Fruit fly (Drosophila melanogaster) whole organism, embryonic: ENCODE results near the gene CG14535.
A peak's percentile ranks its signal among the peaks of the same experiment; 100 is the strongest.

Experiments used
- CG10565 ChIP-seq: fragments of 200-800 bp; sonication (Bioruptor generic); optimal IDR thresholded peaks from 3 replicates; lab custom pipeline; 2016; ENCODE audit warnings: missing biosample characterization, mild to moderate bottlenecking, missing genetic modification characterization
- CG10979 ChIP-seq: fragments of 200-800 bp; sonication (Bioruptor generic); optimal IDR thresholded peaks from 2 replicates; lab custom pipeline; 2018; ENCODE audit warnings: missing biosample characterization, mild to moderate bottlenecking, missing genetic modification characterization, moderate library complexity
- CG11085 ChIP-seq: fragments of 200-800 bp; sonication (Bioruptor generic); IDR thresholded peaks from 2 replicates; pipeline ENCODE4 v1.3.6; 2022; ENCODE audit warnings: missing biosample characterization, missing genetic modification characterization
- CG11247 ChIP-seq: fragments of 200-800 bp; sonication (Bioruptor generic); IDR thresholded peaks from 2 replicates; pipeline ENCODE4 v1.3.6; 2022; ENCODE audit warnings: missing biosample characterization, missing genetic modification characterization
- CG11456 ChIP-seq: fragments of 200-800 bp; sonication (Bioruptor generic); IDR thresholded peaks from 3 replicates; pipeline ENCODE4 v1.3.6; 2022; ENCODE audit warnings: missing biosample characterization, missing genetic modification characterization
- CG16813 ChIP-seq: fragments of 200-800 bp; sonication (Bioruptor generic); IDR thresholded peaks from 3 replicates; pipeline ENCODE4 v1.3.6; 2022; ENCODE audit warnings: missing biosample characterization, missing genetic modification characterization; ENCODE audit not compliant: partially characterized antibody
- CG2678 ChIP-seq: fragments of 200-800 bp; sonication (Bioruptor generic); optimal IDR thresholded peaks from 3 replicates; lab custom pipeline; 2019; ENCODE audit warnings: missing biosample characterization, mild to moderate bottlenecking, missing genetic modification characterization, moderate library complexity
- CG2712 ChIP-seq: fragments of 200-800 bp; optimal IDR thresholded peaks from 3 replicates; lab custom pipeline; 2019; ENCODE audit warnings: missing biosample characterization, mild to moderate bottlenecking, missing genetic modification characterization, moderate library complexity
- CG30431 ChIP-seq: fragments of 200-800 bp; sonication (Bioruptor generic); optimal IDR thresholded peaks from 2 replicates; lab custom pipeline; 2017; ENCODE audit warnings: missing biosample characterization, missing genetic modification characterization
- CG6272 ChIP-seq: fragments of 200-800 bp; sonication (Bioruptor generic); IDR thresholded peaks from 2 replicates; pipeline ENCODE4 v1.3.6; 2022; ENCODE audit warnings: missing biosample characterization, missing genetic modification characterization
- CG6683 ChIP-seq: fragments of 200-800 bp; sonication (Bioruptor generic); optimal IDR thresholded peaks from 2 replicates; lab custom pipeline; 2017; ENCODE audit warnings: missing biosample characterization, mild to moderate bottlenecking, missing genetic modification characterization, missing genetic modification reagents
- CG7372 ChIP-seq: fragments of 200-800 bp; sonication (Bioruptor generic); IDR thresholded peaks from 2 replicates; pipeline ENCODE4 v1.3.6; 2022; ENCODE audit warnings: missing biosample characterization, missing genetic modification characterization
- CG9727 ChIP-seq: fragments of 200-800 bp; sonication (Bioruptor generic); optimal IDR thresholded peaks from 3 replicates; lab custom pipeline; 2017; ENCODE audit warnings: missing biosample characterization, mild to moderate bottlenecking, missing genetic modification characterization
- CoRest ChIP-seq: fragments of 200-800 bp; sonication (Bioruptor generic); optimal IDR thresholded peaks from 3 replicates; lab custom pipeline; 2018; ENCODE audit warnings: missing biosample characterization, mild to moderate bottlenecking, missing genetic modification characterization, moderate library complexity
- Eip74EF ChIP-seq, 2 experiments: fragments of 200-800 bp in 1 of 2; fragments of >200 bp in 1 of 2; sonication (Bioruptor generic) in 1 of 2; optimal IDR thresholded peaks; 2 replicates each; lab custom pipeline; 2017 to 2019; ENCODE audit warnings: missing biosample characterization in 2 of 2, missing genetic modification characterization in 2 of 2, mild to moderate bottlenecking in 1 of 2, moderate library complexity in 1 of 2
- HLHmδ ChIP-seq: fragments of 200-800 bp; sonication (Bioruptor generic); optimal IDR thresholded peaks from 2 replicates; lab custom pipeline; 2018; ENCODE audit warnings: missing biosample characterization, mild to moderate bottlenecking, missing genetic modification characterization, moderate library complexity
- MBD-R2 ChIP-seq: fragments of 200-800 bp; sonication (Bioruptor generic); IDR thresholded peaks from 2 replicates; pipeline ENCODE4 v1.3.6; 2022; ENCODE audit warnings: missing biosample characterization, missing genetic modification characterization
- PHDP ChIP-seq: fragments of 200-800 bp; sonication (Bioruptor generic); optimal IDR thresholded peaks from 3 replicates; lab custom pipeline; 2018; ENCODE audit warnings: missing biosample characterization, mild to moderate bottlenecking, missing genetic modification characterization, moderate library complexity
- ap ChIP-seq: fragments of 200-800 bp; sonication (Bioruptor generic); IDR thresholded peaks from 2 replicates; pipeline ENCODE4 v1.3.6; 2022; ENCODE audit warnings: missing biosample characterization, missing genetic modification characterization
- bsh ChIP-seq, 2 experiments: fragments of 200-800 bp; sonication (Bioruptor generic); optimal IDR thresholded peaks; 2 replicates each; lab custom pipeline; 2017 to 2018; ENCODE audit warnings: mild to moderate bottlenecking in 2 of 2, missing biosample characterization in 2 of 2, missing genetic modification characterization in 2 of 2, moderate library complexity in 1 of 2
- dmrt11E ChIP-seq: fragments of 200-800 bp; sonication (Bioruptor generic); optimal IDR thresholded peaks from 3 replicates; lab custom pipeline; 2018; ENCODE audit warnings: missing biosample characterization, mild to moderate bottlenecking, missing genetic modification characterization, moderate library complexity
- ems ChIP-seq: fragments of 200-800 bp; sonication (Bioruptor generic); optimal IDR thresholded peaks from 3 replicates; lab custom pipeline; 2016; ENCODE audit warnings: missing biosample characterization, missing genetic modification characterization
- gem ChIP-seq: fragments of 200-800 bp; sonication (Bioruptor generic); optimal IDR thresholded peaks from 2 replicates; lab custom pipeline; 2019; ENCODE audit warnings: missing biosample characterization, mild to moderate bottlenecking, missing genetic modification characterization, moderate library complexity
- gsb ChIP-seq: fragments of 200-800 bp; sonication (Bioruptor generic); IDR thresholded peaks from 2 replicates; pipeline ENCODE4 v1.3.6; 2022; ENCODE audit warnings: missing biosample characterization, missing genetic modification characterization
- hkb ChIP-seq, 2 experiments: fragments of 200-800 bp in 1 of 2; fragments of >200 bp in 1 of 2; sonication (Bioruptor generic) in 1 of 2; IDR thresholded peaks in 1 of 2; optimal IDR thresholded peaks in 1 of 2; 2 replicates each; pipeline versions ENCODE4 v1.3.6 to Lab custom; 2017 to 2022; ENCODE audit warnings: missing biosample characterization in 1 of 2, missing genetic modification characterization in 1 of 2
- knrl ChIP-seq: fragments of 200-800 bp; sonication (Bioruptor generic); IDR thresholded peaks from 3 replicates; pipeline ENCODE4 v1.3.6; 2022; ENCODE audit warnings: missing biosample characterization, missing genetic modification characterization; ENCODE audit not compliant: partially characterized antibody
- lab ChIP-seq: fragments of 200-800 bp; sonication (Bioruptor generic); optimal IDR thresholded peaks from 3 replicates; lab custom pipeline; 2017; ENCODE audit warnings: missing biosample characterization, missing genetic modification characterization, mild to moderate bottlenecking, moderate library complexity, missing genetic modification reagents
- mam ChIP-seq: fragments of 200-800 bp; sonication (Bioruptor generic); optimal IDR thresholded peaks from 3 replicates; lab custom pipeline; 2016; ENCODE audit warnings: missing biosample characterization, missing genetic modification characterization
- otp ChIP-seq: fragments of 200-800 bp; sonication (Bioruptor generic); IDR thresholded peaks from 3 replicates; pipeline ENCODE4, ENCODE4 v1.3.6; 2022; ENCODE audit warnings: missing biosample characterization, missing genetic modification characterization
- prd ChIP-seq, 3 experiments: fragments of >200 bp in 2 of 3; fragments of 200-800 bp in 1 of 3; sonication (Bioruptor generic) in 1 of 3; optimal IDR thresholded peaks in 2 of 3; IDR thresholded peaks in 1 of 3; 2 replicates in 2 of 3; 3 replicates in 1 of 3; pipeline versions ENCODE4 v1.3.6 to Lab custom; 2017 to 2022; ENCODE audit warnings: missing biosample characterization in 1 of 3, missing genetic modification characterization in 1 of 3
- pum ChIP-seq: fragments of 200-800 bp; sonication (Bioruptor generic); optimal IDR thresholded peaks from 2 replicates; lab custom pipeline; 2016; ENCODE audit warnings: missing biosample characterization, missing genetic modification characterization
- slbo ChIP-seq: fragments of 200-800 bp; sonication (Bioruptor generic); IDR thresholded peaks from 2 replicates; pipeline ENCODE4 v1.3.6; 2022; ENCODE audit warnings: missing biosample characterization, missing genetic modification characterization
- slou ChIP-seq: fragments of 200-800 bp; sonication (Bioruptor generic); optimal IDR thresholded peaks from 3 replicates; lab custom pipeline; 2016; ENCODE audit warnings: missing biosample characterization, missing genetic modification characterization
- stc ChIP-seq: fragments of 200-800 bp; sonication (Bioruptor generic); IDR thresholded peaks from 2 replicates; pipeline ENCODE4 v1.3.6; 2022; ENCODE audit warnings: missing biosample characterization, missing genetic modification characterization
- tgo ChIP-seq: fragments of 200-800 bp; sonication (Bioruptor generic); IDR thresholded peaks from 3 replicates; pipeline ENCODE4 v1.3.6; 2022; ENCODE audit warnings: missing biosample characterization, missing genetic modification characterization
- tio ChIP-seq: fragments of 200-800 bp; sonication (Bioruptor generic); optimal IDR thresholded peaks from 2 replicates; lab custom pipeline; 2017; ENCODE audit warnings: missing biosample characterization, missing genetic modification characterization, inconsistent platforms
- vnd ChIP-seq: fragments of 200-800 bp; sonication (Bioruptor generic); IDR thresholded peaks from 3 replicates; pipeline ENCODE4 v1.3.6; 2022; ENCODE audit warnings: missing biosample characterization, missing genetic modification characterization; ENCODE audit not compliant: partially characterized antibody
- wor ChIP-seq: fragments of 200-800 bp; sonication (Bioruptor generic); IDR thresholded peaks from 2 replicates; pipeline ENCODE4 v1.3.6; 2022; ENCODE audit warnings: missing biosample characterization, missing genetic modification characterization
- zen2 ChIP-seq: fragments of 200-800 bp; sonication (Bioruptor generic); IDR thresholded peaks from 3 replicates; pipeline ENCODE4 v1.3.6; 2022; ENCODE audit warnings: missing biosample characterization, missing genetic modification characterization; ENCODE audit not compliant: partially characterized antibody

Gene CG14535

dm6 chr2L:7875676-7876075 lies 20.4 kb upstream of the CG14535 start (continued):
- TF ChIP-seq CG2712 (peak; percentile 6), CG6683 (GFP tag; lab: Kevin White, UChicago) (no peak), HLHmδ (GFP tag; lab: Kevin White, UChicago) (no peak), hkb (optimal IDR thresholded peaks at IDR 0.05; lab: Kevin White, UChicago) (no peak), hkb (GFP tag; IDR thresholded peaks at IDR 0.05; lab: Robert Waterston, UW) (peak; percentile 32; the same call in 1 of the 2 replicates), CG6272 (GFP tag; lab: Robert Waterston, UW) (no peak), MBD-R2 (peak; percentile 31; the same call in 1 of the 2 replicates), vnd (GFP tag; lab: Robert Waterston, UW) (no peak), slou (GFP tag; lab: Kevin White, UChicago) (no peak), CG30431 (GFP tag; lab: Kevin White, UChicago) (no peak), CG10979 (tag; lab: Kevin White, UChicago) (peak; percentile 14), slbo (GFP tag; lab: Robert Waterston, UW) (peak; percentile 47; the same call in 1 of the 2 replicates), zen2 (no peak), PHDP (tag; lab: Kevin White, UChicago) (peak; percentile 16), CG11247 (GFP tag; lab: Robert Waterston, UW) (no peak), pum (no peak), tio (GFP tag; lab: Kevin White, UChicago) (no peak), CG10565 (GFP tag; lab: Kevin White, UChicago) (no peak), lab (peak; percentile 37), otp (GFP tag; lab: Robert Waterston, UW) (0 out of 3 replicates have a peak, but pooled peaks have one; percentile 18), ap (GFP tag; lab: Robert Waterston, UW) (peak; percentile 15; the same call in 1 of the 2 replicates), Eip74EF (GFP tag; optimal IDR thresholded peaks at IDR 0.05; lab: Kevin White, UChicago) (peak in 1 of 2 experiments; percentile 2), wor (GFP tag; lab: Robert Waterston, UW) (no peak), mam (GFP tag; lab: Kevin White, UChicago) (no peak), ems (GFP tag; lab: Kevin White, UChicago) (no peak), tgo (GFP tag; lab: Robert Waterston, UW) (0 out of 3 replicates have a peak, but pooled peaks have one; percentile 19), knrl (GFP tag; lab: Robert Waterston, UW) (no peak), CG11085 (GFP tag; lab: Robert Waterston, UW) (0 out of 2 replicates have a peak, but pooled peaks have one; percentile 6), CG2678 (peak; percentile 39), CG7372 (GFP tag; lab: Robert Waterston, UW) (no peak), CG16813 (GFP tag; lab: Robert Waterston, UW) (no peak), gsb (GFP tag; lab: Robert Waterston, UW) (no peak), gem (tag; lab: Kevin White, UChicago) (peak; percentile 43), CG11456 (GFP tag; lab: Robert Waterston, UW) (0 out of 3 replicates have a peak, but pooled peaks have one; percentile 6), stc (GFP tag; lab: Robert Waterston, UW) (no peak), CG9727 (GFP tag; lab: Kevin White, UChicago) (peak; percentile 37), bsh (GFP tag; optimal IDR thresholded peaks at IDR 0.05; lab: Kevin White, UChicago) (peak in 1 of 2 experiments; percentile 10), CoRest (tag; lab: Kevin White, UChicago) (peak; percentile 2), prd (optimal IDR thresholded peaks at IDR 0.05; lab: Kevin White, UChicago) (no peak), prd (GFP tag; IDR thresholded peaks at IDR 0.05; lab: Robert Waterston, UW) (0 out of 3 replicates have a peak, but pooled peaks have one; percentile 48), dmrt11E (tag; lab: Kevin White, UChicago) (peak; percentile 13)
